Worm (Caenorhabditis elegans) whole organism, mixed stage, embryonic: ENCODE data around the gene F19B10.13.

ENCODE experiments used
- bed-3 ChIP-seq: fragments of 200-800 bp; sonication (Bioruptor generic); optimal IDR thresholded peaks from 3 replicates; lab custom pipeline; 2018; ENCODE audit warnings: mild to moderate bottlenecking, missing genetic modification characterization, moderate library complexity, missing compliant biosample characterization
- blmp-1 ChIP-seq: fragments of 150-350 bp; optimal IDR thresholded peaks from 2 replicates; lab custom pipeline; 2014; ENCODE audit warnings: missing biosample characterization, missing genetic modification characterization
- ceh-83 ChIP-seq: fragments of 200-800 bp; sonication (Bioruptor generic); optimal IDR thresholded peaks from 2 replicates; lab custom pipeline; 2018; ENCODE audit warnings: mild to moderate bottlenecking, missing genetic modification characterization, missing compliant biosample characterization
- ces-1 ChIP-seq: fragments of 150-350 bp; optimal IDR thresholded peaks from 2 replicates; lab custom pipeline; 2014; ENCODE audit warnings: missing biosample characterization, missing genetic modification reagents, missing genetic modification characterization
- drap-1 ChIP-seq: fragments of 200-800 bp; sonication (Bioruptor generic); optimal IDR thresholded peaks from 3 replicates; lab custom pipeline; 2018; ENCODE audit warnings: mild to moderate bottlenecking, missing genetic modification characterization, missing compliant biosample characterization
- elt-1 ChIP-seq: sonication (generic microtip); optimal IDR thresholded peaks from 2 replicates; lab custom pipeline; 2017; ENCODE audit warnings: missing genetic modification characterization, mild to moderate bottlenecking, missing compliant biosample characterization, antibody characterized with exemption, moderate library complexity, borderline replicate concordance; ENCODE audit not compliant: insufficient read depth
- elt-3 ChIP-seq: fragments of 150-350 bp; optimal IDR thresholded peaks from 2 replicates; lab custom pipeline; 2014; ENCODE audit warnings: missing biosample characterization, missing genetic modification characterization
- ham-2 ChIP-seq: fragments of 200-800 bp; sonication (Bioruptor generic); optimal IDR thresholded peaks from 2 replicates; lab custom pipeline; 2018; ENCODE audit warnings: mild to moderate bottlenecking, missing genetic modification characterization, missing compliant biosample characterization
- hlh-1 ChIP-seq: fragments of 150-350 bp; optimal IDR thresholded peaks from 2 replicates; lab custom pipeline; 2014; ENCODE audit warnings: missing biosample characterization, missing genetic modification reagents, missing genetic modification characterization
- lin-13 ChIP-seq: fragments of 150-350 bp; optimal IDR thresholded peaks from 2 replicates; lab custom pipeline; 2014; ENCODE audit warnings: missing biosample characterization, missing genetic modification characterization
- lsy-2 ChIP-seq: fragments of 150-350 bp; optimal IDR thresholded peaks from 2 replicates; lab custom pipeline; 2014; ENCODE audit warnings: missing biosample characterization, missing genetic modification characterization
- mab-5 ChIP-seq: fragments of 150-350 bp; optimal IDR thresholded peaks from 2 replicates; lab custom pipeline; 2014; ENCODE audit warnings: missing biosample characterization, missing genetic modification characterization
- mep-1 ChIP-seq: fragments of 150-350 bp; optimal IDR thresholded peaks from 2 replicates; lab custom pipeline; 2017; ENCODE audit warnings: missing biosample characterization, missing genetic modification reagents, missing genetic modification characterization, inconsistent platforms
- mls-2 ChIP-seq: sonication (generic microtip); optimal IDR thresholded peaks from 2 replicates; lab custom pipeline; 2016; ENCODE audit warnings: mild to moderate bottlenecking, missing genetic modification characterization, moderate library complexity, missing compliant biosample characterization
- nhr-12 ChIP-seq: fragments of 150-350 bp; optimal IDR thresholded peaks from 2 replicates; lab custom pipeline; 2014; ENCODE audit warnings: missing biosample characterization, missing genetic modification characterization
- nhr-2 ChIP-seq: fragments of 150-350 bp; optimal IDR thresholded peaks from 2 replicates; lab custom pipeline; 2014; ENCODE audit warnings: missing biosample characterization, missing genetic modification characterization
- nhr-237 ChIP-seq: fragments of 150-350 bp; optimal IDR thresholded peaks from 2 replicates; lab custom pipeline; 2014; ENCODE audit warnings: missing biosample characterization, missing genetic modification characterization
- nhr-28 ChIP-seq: fragments of 150-350 bp; optimal IDR thresholded peaks from 2 replicates; lab custom pipeline; 2014; ENCODE audit warnings: missing biosample characterization, missing genetic modification characterization
- nhr-76 ChIP-seq: sonication (generic microtip); optimal IDR thresholded peaks from 2 replicates; lab custom pipeline; 2017; ENCODE audit warnings: missing biosample characterization, missing genetic modification characterization
- pha-4 ChIP-seq: fragments of 150-350 bp; optimal IDR thresholded peaks from 2 replicates; lab custom pipeline; 2018; ENCODE audit warnings: missing biosample characterization, missing genetic modification reagents, missing genetic modification characterization
- sem-2 ChIP-seq: fragments of 200-800 bp; sonication (Bioruptor generic); optimal IDR thresholded peaks from 2 replicates; lab custom pipeline; 2018; ENCODE audit warnings: mild to moderate bottlenecking, missing genetic modification characterization, missing compliant biosample characterization
- snpc-4 ChIP-seq: fragments of 150-350 bp; optimal IDR thresholded peaks from 2 replicates; lab custom pipeline; 2014; ENCODE audit warnings: missing biosample characterization, missing genetic modification characterization
- sptf-1 ChIP-seq: sonication (generic microtip); optimal IDR thresholded peaks from 2 replicates; lab custom pipeline; 2017; ENCODE audit warnings: mild to moderate bottlenecking, missing genetic modification characterization, moderate library complexity, missing compliant biosample characterization
- tbx-8 ChIP-seq: fragments of 200-800 bp; sonication (Bioruptor generic); optimal IDR thresholded peaks from 2 replicates; lab custom pipeline; 2018; ENCODE audit warnings: mild to moderate bottlenecking, missing genetic modification characterization, moderate library complexity, missing compliant biosample characterization
- unc-120 ChIP-seq: sonication (generic microtip); optimal IDR thresholded peaks from 2 replicates; lab custom pipeline; 2017; ENCODE audit warnings: missing genetic modification characterization, missing compliant biosample characterization; ENCODE audit not compliant: poor library complexity, severe bottlenecking
- unc-39 ChIP-seq: fragments of 150-350 bp; optimal IDR thresholded peaks from 2 replicates; lab custom pipeline; 2014; ENCODE audit warnings: missing biosample characterization, missing genetic modification characterization
- unc-62 ChIP-seq: fragments of 150-350 bp; optimal IDR thresholded peaks from 2 replicates; lab custom pipeline; 2014; ENCODE audit warnings: missing biosample characterization, missing genetic modification reagents, missing genetic modification characterization
- zip-8 ChIP-seq: fragments of 150-350 bp; optimal IDR thresholded peaks from 2 replicates; lab custom pipeline; 2014; ENCODE audit warnings: missing biosample characterization, missing genetic modification characterization
- ztf-11 ChIP-seq: fragments of 150-350 bp; optimal IDR thresholded peaks from 2 replicates; lab custom pipeline; 2014; ENCODE audit warnings: missing biosample characterization, missing genetic modification characterization

F19B10.13 gene

ce11 chrII:3630810-3631209, 31.3 kb upstream of the F19B10.13 start, which contains the start of gene M151.2:
M151.2 (plus strand) TSS chrII:3631110.
- TF ChIP-seq zip-8 (tag; lab: Kevin White, UChicago): no peak
- TF ChIP-seq, all 35 proteins: peak for 0

ce11 chrII:3634765-3635164, 27.3 kb upstream of the F19B10.13 start:
- TF ChIP-seq sptf-1 (tag; lab: Kevin White, UChicago) (no peak), nhr-2 (tag; lab: Kevin White, UChicago) (no peak), ces-1 (GFP tag; lab: Kevin White, UChicago) (no peak), mab-5 (tag; lab: Kevin White, UChicago) (no peak), lsy-2 (tag; lab: Kevin White, UChicago) (no peak), lin-13 (tag; lab: Kevin White, UChicago) (no peak), mep-1 (tag; lab: Kevin White, UChicago) (no peak), mls-2 (tag; lab: Kevin White, UChicago) (no peak), elt-3 (tag; lab: Kevin White, UChicago) (no peak), blmp-1 (tag; lab: Kevin White, UChicago) (no peak), tbx-8 (GFP tag; lab: Kevin White, UChicago) (no peak), unc-39 (tag; lab: Kevin White, UChicago) (no peak), elt-1 (no peak)

DNA sequence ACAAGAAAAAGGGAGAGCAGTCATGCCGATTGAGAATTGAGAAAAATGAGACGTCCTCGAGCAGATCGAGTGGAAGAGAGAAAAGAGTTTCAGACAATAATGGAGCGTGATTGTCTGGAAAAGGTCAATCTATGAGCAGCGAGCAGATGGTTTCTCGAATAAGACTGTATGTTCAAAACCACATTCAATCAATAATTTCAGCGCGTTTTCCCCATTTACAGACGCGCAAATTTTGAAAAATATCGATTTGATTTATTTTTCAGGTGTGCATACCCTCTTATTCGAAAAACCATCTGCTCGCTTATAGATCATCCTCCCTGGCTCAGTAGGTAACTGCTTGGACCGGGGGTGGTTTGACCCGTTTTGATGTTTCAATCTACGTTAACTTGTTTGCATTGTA, 22.8 kb upstream of the F19B10.13 start, which contains the start of gene fbxb-31:
Gene fbxb-31 (minus strand): TSS at position 101 of the 400 bp plus-strand sequence.
- TF ChIP-seq nhr-237 (tag; lab: Kevin White, UChicago) (no peak), elt-3 (tag; lab: Kevin White, UChicago) (no peak), zip-8 (tag; lab: Kevin White, UChicago) (no peak), nhr-12 (no peak), lsy-2 (tag; lab: Kevin White, UChicago) (no peak), lin-13 (tag; lab: Kevin White, UChicago) (no peak), drap-1 (GFP tag; lab: Kevin White, UChicago) (no peak), snpc-4 (tag; lab: Kevin White, UChicago) (no peak), nhr-2 (tag; lab: Kevin White, UChicago) (no peak), ztf-11 (no peak), hlh-1 (tag; lab: Kevin White, UChicago) (no peak), blmp-1 (tag; lab: Kevin White, UChicago) (no peak), bed-3 (GFP tag; lab: Kevin White, UChicago) (no peak), nhr-28 (tag; lab: Kevin White, UChicago) (no peak), ces-1 (GFP tag; lab: Kevin White, UChicago) (no peak), nhr-76 (no peak), pha-4 (tag; lab: Kevin White, UChicago) (no peak), unc-39 (tag; lab: Kevin White, UChicago) (no peak)

DNA sequence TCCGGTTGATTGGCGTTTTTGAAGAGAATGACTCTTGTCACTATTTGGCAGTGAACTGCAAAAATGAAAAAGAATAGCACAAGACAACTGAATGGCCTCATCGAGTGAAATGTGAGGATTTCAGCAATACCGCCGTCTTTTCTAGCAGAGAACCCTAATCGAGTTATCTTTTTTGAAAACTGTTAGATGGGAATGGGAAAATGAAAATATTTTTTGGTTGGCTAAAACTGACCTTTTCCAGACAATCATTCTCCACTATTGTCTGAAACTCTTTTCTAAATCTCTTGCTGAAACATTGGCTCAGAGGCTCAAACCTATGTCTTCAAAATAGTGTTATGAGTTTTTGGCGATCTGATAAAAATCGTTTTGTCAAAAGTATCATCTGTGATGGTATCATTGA, 21.9 kb upstream of the F19B10.13 start, which contains the start of gene M151.10:
Gene M151.10 (minus strand): TSS at position 101 of the 400 bp plus-strand sequence.
- TF ChIP-seq snpc-4 (tag; lab: Kevin White, UChicago) (no peak), sptf-1 (tag; lab: Kevin White, UChicago) (no peak), ceh-83 (GFP tag; lab: Kevin White, UChicago) (no peak), mab-5 (tag; lab: Kevin White, UChicago) (no peak), lin-13 (tag; lab: Kevin White, UChicago) (no peak), pha-4 (tag; lab: Kevin White, UChicago) (no peak), mls-2 (tag; lab: Kevin White, UChicago) (no peak), nhr-2 (tag; lab: Kevin White, UChicago) (no peak), unc-62 (GFP tag; lab: Kevin White, UChicago) (no peak), ham-2 (GFP tag; lab: Kevin White, UChicago) (no peak), unc-39 (tag; lab: Kevin White, UChicago) (no peak), unc-120 (tag; lab: Kevin White, UChicago) (no peak), sem-2 (GFP tag; lab: Kevin White, UChicago) (no peak), nhr-12 (no peak), ces-1 (GFP tag; lab: Kevin White, UChicago) (no peak), bed-3 (GFP tag; lab: Kevin White, UChicago) (no peak)

DNA sequence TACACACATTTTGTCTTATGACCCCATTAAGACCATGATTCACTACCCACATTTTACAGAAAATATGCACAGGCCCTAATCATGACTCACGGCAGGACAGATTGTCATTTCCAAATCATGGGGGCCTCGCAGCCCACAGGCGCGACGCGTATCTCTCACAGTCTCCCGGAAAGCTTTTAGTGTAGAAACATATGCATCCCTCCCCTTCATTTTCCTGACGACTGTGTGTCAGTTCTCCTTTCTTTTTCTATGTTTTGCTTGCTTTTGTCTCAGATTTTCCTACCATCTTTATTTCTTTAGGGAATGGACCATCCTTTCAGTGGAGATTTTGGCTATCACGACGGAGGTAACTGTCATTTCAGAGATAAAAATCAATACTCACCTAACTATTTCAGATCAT, 20.9 kb upstream of the F19B10.13 start, which contains the start of gene M151.1:
Gene M151.1 (plus strand): TSS at position 301 of the 400 bp plus-strand sequence.
- TF ChIP-seq mab-5 (tag; lab: Kevin White, UChicago): no peak
- no peak for TF ChIP-seq sem-2 (GFP tag; lab: Kevin White, UChicago)
- no peak for TF ChIP-seq snpc-4 (tag; lab: Kevin White, UChicago)
- no peak for TF ChIP-seq lin-13 (tag; lab: Kevin White, UChicago)
